Worm (Caenorhabditis elegans): ENCODE results near the gene osm-3.

ce11 chrIV:3814553-3815258, 13.9 kb upstream of the osm-3 start:
- TF ChIP-seq hmg-20 (GFP tag; IDR thresholded peaks at IDR 0.05), result no peak
- TF ChIP-seq hsf-1 (GFP tag; IDR thresholded peaks at IDR 0.05), result no peak
- no peak for TF ChIP-seq ama-1 (optimal IDR thresholded peaks at IDR 0.05)
- TF ChIP-seq ama-1 (GFP tag; optimal IDR thresholded peaks at IDR 0.05), result no peak
- TF ChIP-seq egrh-3 (GFP tag; IDR thresholded peaks at IDR 0.05), result no peak
- TF ChIP-seq nhr-179 (tag; optimal IDR thresholded peaks at IDR 0.05), result no peak
- no peak for TF ChIP-seq K12H6.12 (tag; optimal IDR thresholded peaks at IDR 0.05)
- no peak for TF ChIP-seq ceh-27 (GFP tag; optimal IDR thresholded peaks at IDR 0.05)
- no peak for TF ChIP-seq nhr-27 (tag; optimal IDR thresholded peaks at IDR 0.05)
- TF ChIP-seq hlh-26 (GFP tag; conservative IDR thresholded peaks at IDR 0.05), result no peak
- no peak for TF ChIP-seq die-1 (tag; optimal IDR thresholded peaks at IDR 0.05)
- TF ChIP-seq unc-62 (GFP tag; optimal IDR thresholded peaks at IDR 0.05), result no peak
- no peak for TF ChIP-seq unc-130 (GFP tag; optimal IDR thresholded peaks at IDR 0.05)
- TF ChIP-seq snpc-4 (GFP tag; optimal IDR thresholded peaks at IDR 0.05), result no peak
- no peak for TF ChIP-seq snpc-4 (tag; optimal IDR thresholded peaks at IDR 0.05)
- no peak for TF ChIP-seq Y79H2A.3 (GFP tag; conservative IDR thresholded peaks at IDR 0.05)

Measured in whole organism, young adult.